Worm (Caenorhabditis elegans) whole organism, young adult: Measurements from ENCODE around the gene col-129.

ENCODE experiments used
- C06A6.2 ChIP-seq: fragments of 200-800 bp; sonication (Bioruptor generic); conservative IDR thresholded peaks from 2 replicates; pipeline ENCODE4 v1.3.6; 2022; ENCODE audit warnings: missing genetic modification characterization, missing compliant biosample characterization
- F33H1.4 ChIP-seq: fragments of 200-800 bp; sonication (Bioruptor generic); IDR thresholded peaks from 2 replicates; pipeline ENCODE4 v1.3.6; 2022; ENCODE audit warnings: missing genetic modification reagents, missing genetic modification characterization, missing compliant biosample characterization
- F55B11.4 ChIP-seq: sonication (generic microtip); optimal IDR thresholded peaks from 2 replicates; lab custom pipeline; 2016; ENCODE audit warnings: missing compliant biosample characterization, missing genetic modification characterization, borderline replicate concordance; ENCODE audit not compliant: insufficient read depth
- F57A8.1 ChIP-seq: fragments of 200-800 bp; sonication (Bioruptor generic); optimal IDR thresholded peaks from 2 replicates; lab custom pipeline; 2018; ENCODE audit warnings: mild to moderate bottlenecking, missing genetic modification characterization, moderate library complexity, missing compliant biosample characterization
- F57C9.4 ChIP-seq: sonication (generic microtip); optimal IDR thresholded peaks from 2 replicates; lab custom pipeline; 2017; ENCODE audit warnings: mild to moderate bottlenecking, missing genetic modification characterization, missing compliant biosample characterization
- K12H6.12 ChIP-seq: fragments of 200-800 bp; sonication (Bioruptor generic); optimal IDR thresholded peaks from 2 replicates; lab custom pipeline; 2018; ENCODE audit warnings: mild to moderate bottlenecking, missing genetic modification characterization, missing compliant biosample characterization
- Y95B8A.8 ChIP-seq: fragments of 200-800 bp; sonication (Bioruptor generic); IDR thresholded peaks from 2 replicates; pipeline ENCODE4 v1.3.6; 2022; ENCODE audit warnings: missing genetic modification reagents, missing genetic modification characterization, missing compliant biosample characterization
- ama-1 ChIP-seq, 3 experiments: fragments of 150-350 bp in 1 of 3; sonication (generic microtip) in 2 of 3; optimal IDR thresholded peaks; 2 replicates each; lab custom pipeline; 2014 to 2018; ENCODE audit warnings: missing biosample characterization in 2 of 3, missing genetic modification characterization in 2 of 3, missing genetic modification reagents in 2 of 3
- aptf-3 ChIP-seq: fragments of 200-800 bp; sonication (Bioruptor generic); IDR thresholded peaks from 2 replicates; pipeline ENCODE4 v1.3.6; 2022; ENCODE audit warnings: missing genetic modification characterization, missing compliant biosample characterization
- athp-1 ChIP-seq: sonication (generic microtip); optimal IDR thresholded peaks from 2 replicates; lab custom pipeline; 2017; ENCODE audit warnings: mild to moderate bottlenecking, missing genetic modification characterization, missing compliant biosample characterization
- attf-3 ChIP-seq: fragments of 200-800 bp; sonication (Bioruptor generic); conservative IDR thresholded peaks from 2 replicates; pipeline ENCODE4 v1.3.6; 2022; ENCODE audit warnings: missing genetic modification reagents, missing genetic modification characterization, missing compliant biosample characterization
- bed-2 ChIP-seq: fragments of 200-800 bp; sonication (Bioruptor generic); IDR thresholded peaks from 2 replicates; pipeline ENCODE4 v1.3.6; 2022; ENCODE audit warnings: missing genetic modification reagents, missing genetic modification characterization, missing compliant biosample characterization
- ccch-3 ChIP-seq: fragments of 200-800 bp; sonication (Bioruptor generic); optimal IDR thresholded peaks from 2 replicates; lab custom pipeline; 2018; ENCODE audit warnings: mild to moderate bottlenecking, missing genetic modification characterization, missing compliant biosample characterization
- cebp-2 ChIP-seq: fragments of 200-800 bp; sonication (Bioruptor generic); IDR thresholded peaks from 2 replicates; pipeline ENCODE4 v1.3.6; 2022; ENCODE audit warnings: missing genetic modification characterization, missing compliant biosample characterization
- ceh-100 ChIP-seq: fragments of 200-800 bp; sonication (Bioruptor generic); IDR thresholded peaks from 2 replicates; pipeline ENCODE4 v1.3.6; 2022; ENCODE audit warnings: missing genetic modification reagents, missing genetic modification characterization, missing compliant biosample characterization
- ceh-40 ChIP-seq: fragments of 200-800 bp; sonication (Bioruptor generic); IDR thresholded peaks from 2 replicates; pipeline ENCODE4 v1.3.6; 2022; ENCODE audit warnings: missing genetic modification characterization, missing compliant biosample characterization
- ceh-58 ChIP-seq: fragments of 200-800 bp; sonication (Bioruptor generic); IDR thresholded peaks from 2 replicates; pipeline ENCODE4 v1.3.6; 2022; ENCODE audit warnings: missing genetic modification characterization, missing compliant biosample characterization
- egl-18 ChIP-seq: fragments of 200-800 bp; sonication (Bioruptor generic); IDR thresholded peaks from 2 replicates; pipeline ENCODE4 v1.3.6; 2022; ENCODE audit warnings: missing genetic modification reagents, missing genetic modification characterization, missing compliant biosample characterization
- ets-4 ChIP-seq: fragments of 200-800 bp; sonication (Bioruptor generic); optimal IDR thresholded peaks from 2 replicates; lab custom pipeline; 2018; ENCODE audit warnings: mild to moderate bottlenecking, missing genetic modification characterization, missing compliant biosample characterization
- hlh-12 ChIP-seq: sonication (generic microtip); optimal IDR thresholded peaks from 2 replicates; lab custom pipeline; 2016; ENCODE audit warnings: missing genetic modification characterization, missing compliant biosample characterization
- let-526 ChIP-seq: fragments of 200-800 bp; sonication (Bioruptor generic); IDR thresholded peaks from 2 replicates; pipeline ENCODE4 v1.3.6; 2022; ENCODE audit warnings: missing genetic modification reagents, missing genetic modification characterization, missing compliant biosample characterization
- let-607 ChIP-seq, 2 experiments: fragments of 200-800 bp in 1 of 2; sonication (Bioruptor generic) in 1 of 2; sonication (generic microtip) in 1 of 2; optimal IDR thresholded peaks; 2 replicates each; lab custom pipeline; 2016 to 2018; ENCODE audit warnings: mild to moderate bottlenecking in 2 of 2, missing compliant biosample characterization in 2 of 2, missing genetic modification characterization in 2 of 2, moderate library complexity in 2 of 2, missing genotype in 1 of 2
- lin-35 ChIP-seq, 3 experiments: fragments of 150-350 bp in 2 of 3; sonication (generic microtip) in 1 of 3; optimal IDR thresholded peaks; 2 replicates each; lab custom pipeline; 2014 to 2018; ENCODE audit warnings: missing biosample characterization in 3 of 3, missing genetic modification characterization in 3 of 3, missing genetic modification reagents in 3 of 3
- lin-54 ChIP-seq: fragments of 200-800 bp; sonication (Bioruptor generic); optimal IDR thresholded peaks from 2 replicates; lab custom pipeline; 2018; ENCODE audit warnings: mild to moderate bottlenecking, missing genetic modification characterization, missing compliant biosample characterization
- lsy-27 ChIP-seq: sonication (generic microtip); optimal IDR thresholded peaks from 2 replicates; lab custom pipeline; 2017; ENCODE audit warnings: missing genetic modification characterization, mild to moderate bottlenecking, missing compliant biosample characterization, antibody characterized with exemption, missing genotype, borderline replicate concordance; ENCODE audit not compliant: insufficient read depth
- madf-3 ChIP-seq: fragments of 200-800 bp; sonication (Bioruptor generic); IDR thresholded peaks from 2 replicates; pipeline ENCODE4 v1.3.6; 2022; ENCODE audit warnings: missing genetic modification reagents, missing genetic modification characterization, missing compliant biosample characterization
- mes-4 ChIP-seq: sonication (generic microtip); optimal IDR thresholded peaks from 2 replicates; lab custom pipeline; 2016; ENCODE audit warnings: missing genotype, missing genetic modification characterization, missing compliant biosample characterization
- mxl-1 ChIP-seq: sonication (generic microtip); optimal IDR thresholded peaks from 2 replicates; lab custom pipeline; 2016; ENCODE audit warnings: missing genetic modification characterization, missing compliant biosample characterization
- nfya-1 ChIP-seq: sonication (generic microtip); optimal IDR thresholded peaks from 2 replicates; lab custom pipeline; 2017; ENCODE audit warnings: antibody characterized with exemption, missing compliant biosample characterization, missing genetic modification characterization, borderline replicate concordance; ENCODE audit not compliant: insufficient read depth
- nhr-120 ChIP-seq: fragments of 200-800 bp; sonication (Bioruptor generic); IDR thresholded peaks from 2 replicates; pipeline ENCODE4 v1.3.6; 2022; ENCODE audit warnings: missing genetic modification characterization, missing compliant biosample characterization
- nhr-179 ChIP-seq: sonication (generic microtip); optimal IDR thresholded peaks from 2 replicates; lab custom pipeline; 2016; ENCODE audit warnings: mild to moderate bottlenecking, missing genetic modification characterization, missing compliant biosample characterization
- nhr-27 ChIP-seq: fragments of 200-800 bp; sonication (Bioruptor generic); optimal IDR thresholded peaks from 2 replicates; lab custom pipeline; 2018; ENCODE audit warnings: mild to moderate bottlenecking, missing genetic modification characterization, moderate library complexity, missing compliant biosample characterization
- nhr-90 ChIP-seq: sonication (generic microtip); optimal IDR thresholded peaks from 2 replicates; lab custom pipeline; 2016; ENCODE audit warnings: missing genotype, mild to moderate bottlenecking, missing genetic modification characterization, missing compliant biosample characterization
- pbrm-1 ChIP-seq: fragments of 200-800 bp; sonication (Bioruptor generic); IDR thresholded peaks from 2 replicates; pipeline ENCODE4 v1.3.6; 2022; ENCODE audit warnings: missing genetic modification reagents, missing genetic modification characterization, missing compliant biosample characterization
- rec-8 ChIP-seq, 2 experiments: sonication (generic microtip); optimal IDR thresholded peaks; 2 replicates each; lab custom pipeline; 2016; ENCODE audit warnings: mild to moderate bottlenecking in 2 of 2, missing genetic modification characterization in 2 of 2, missing genetic modification reagents in 2 of 2, missing genotype in 2 of 2, missing biosample characterization in 1 of 2, missing compliant biosample characterization in 1 of 2, moderate library complexity in 1 of 2
- repo-1 ChIP-seq: sonication (generic microtip); optimal IDR thresholded peaks from 2 replicates; lab custom pipeline; 2017; ENCODE audit warnings: mild to moderate bottlenecking, missing genetic modification characterization, missing compliant biosample characterization
- rpc-1 ChIP-seq, 2 experiments: fragments of 150-350 bp in 1 of 2; sonication (generic microtip) in 1 of 2; optimal IDR thresholded peaks; 2 replicates each; lab custom pipeline; 2014 to 2018; ENCODE audit warnings: missing biosample characterization in 1 of 2, missing genetic modification characterization in 1 of 2, missing genetic modification reagents in 1 of 2, missing genotype in 1 of 2
- snpc-1.3 ChIP-seq: sonication (generic microtip); optimal IDR thresholded peaks from 2 replicates; lab custom pipeline; 2017; ENCODE audit warnings: missing genetic modification characterization, mild to moderate bottlenecking, missing compliant biosample characterization, antibody characterized with exemption, moderate library complexity, missing genotype, missing genetic modification reagents; ENCODE audit not compliant: insufficient read depth
- sptf-2 ChIP-seq: fragments of 200-800 bp; sonication (Bioruptor generic); optimal IDR thresholded peaks from 2 replicates; lab custom pipeline; 2018; ENCODE audit warnings: mild to moderate bottlenecking, missing genetic modification characterization, missing compliant biosample characterization
- unc-130 ChIP-seq: sonication (generic microtip); optimal IDR thresholded peaks from 2 replicates; lab custom pipeline; 2016; ENCODE audit warnings: missing genetic modification reagents, missing genetic modification characterization, missing compliant biosample characterization
- zfh-2 ChIP-seq: fragments of 200-800 bp; sonication (Bioruptor generic); conservative IDR thresholded peaks from 2 replicates; pipeline ENCODE4 v1.3.6; 2022; ENCODE audit warnings: missing genetic modification reagents, missing genetic modification characterization, missing compliant biosample characterization
- zim-3 ChIP-seq: sonication (generic microtip); optimal IDR thresholded peaks from 2 replicates; lab custom pipeline; 2017; ENCODE audit warnings: mild to moderate bottlenecking, missing genetic modification characterization, moderate library complexity, missing compliant biosample characterization
- ztf-25 ChIP-seq: fragments of 200-800 bp; sonication (Bioruptor generic); IDR thresholded peaks from 2 replicates; pipeline ENCODE4 v1.3.6; 2022; ENCODE audit warnings: missing genetic modification reagents, missing genetic modification characterization, missing compliant biosample characterization
- ztf-3 ChIP-seq: fragments of 200-800 bp; sonication (Bioruptor generic); optimal IDR thresholded peaks from 2 replicates; lab custom pipeline; 2018; ENCODE audit warnings: mild to moderate bottlenecking, missing genetic modification characterization, missing compliant biosample characterization

The col-129 gene

ce11 chrIV:12088898-12089297 is 21.3 kb downstream of the col-129 start (continued):
- no peak for TF ChIP-seq ets-4 (GFP tag; lab: Kevin White, UChicago)
- TF ChIP-seq athp-1 (tag; lab: Kevin White, UChicago), result no peak
- TF ChIP-seq ccch-3, result no peak
- no peak for TF ChIP-seq C06A6.2 (GFP tag; lab: Robert Waterston, UW)
- TF ChIP-seq nfya-1 (tag; lab: Kevin White, UChicago), result no peak
- no peak for TF ChIP-seq F55B11.4 (tag; lab: Kevin White, UChicago)
- no peak for TF ChIP-seq Y95B8A.8 (GFP tag; lab: Robert Waterston, UW)
- no peak for TF ChIP-seq ceh-58 (GFP tag; lab: Robert Waterston, UW)
- TF ChIP-seq K12H6.12, result no peak
- TF ChIP-seq madf-3 (GFP tag; lab: Robert Waterston, UW), result no peak
- TF ChIP-seq lin-35 (GFP tag; optimal IDR thresholded peaks at IDR 0.05; lab: Kevin White, UChicago), result peak in 1 of 3 experiments; percentile 14
- no peak for TF ChIP-seq rec-8 (tag; optimal IDR thresholded peaks at IDR 0.05; lab: Kevin White, UChicago)
- no peak for TF ChIP-seq lsy-27 (tag; lab: Kevin White, UChicago)
- TF ChIP-seq ztf-3 (GFP tag; lab: Kevin White, UChicago), result no peak
- no peak for TF ChIP-seq lin-54
- TF ChIP-seq mes-4 (tag; lab: Kevin White, UChicago), result no peak
- TF ChIP-seq snpc-1.3 (tag; lab: Kevin White, UChicago), result no peak
- TF ChIP-seq, all 124 proteins: peak for 16

ce11 chrIV:12086498-12086897 is 23.7 kb downstream of the col-129 start:
- TF ChIP-seq nhr-90 (tag; lab: Kevin White, UChicago), result peak; percentile 94
- peak; percentile 79 for TF ChIP-seq bed-2 (GFP tag; lab: Robert Waterston, UW)
- no peak for TF ChIP-seq ceh-58 (GFP tag; lab: Robert Waterston, UW)
- peak; percentile 66 for TF ChIP-seq unc-130
- peak; percentile 85 for TF ChIP-seq egl-18
- TF ChIP-seq ceh-40 (GFP tag; lab: Robert Waterston, UW), result peak; percentile 30; the same call in 1 of the 2 replicates
- peak; percentile 86 for TF ChIP-seq zfh-2 (GFP tag; lab: Robert Waterston, UW)
- TF ChIP-seq repo-1 (tag; lab: Kevin White, UChicago), result no peak
- TF ChIP-seq ceh-100 (GFP tag; lab: Robert Waterston, UW), result peak; percentile 40; the same call in 1 of the 2 replicates
- peak; percentile 63 to 65 for TF ChIP-seq let-607 (tag; optimal IDR thresholded peaks at IDR 0.05; lab: Kevin White, UChicago)
- peak; percentile 91 for TF ChIP-seq aptf-3 (GFP tag; lab: Robert Waterston, UW)
- TF ChIP-seq let-526 (GFP tag; lab: Robert Waterston, UW), result no peak
- TF ChIP-seq nhr-179 (tag; lab: Kevin White, UChicago), result no peak
- peak; percentile 63 for TF ChIP-seq lsy-27 (tag; lab: Kevin White, UChicago)
- no peak for TF ChIP-seq ztf-3 (GFP tag; lab: Kevin White, UChicago)
- TF ChIP-seq ztf-25 (GFP tag; lab: Robert Waterston, UW), result peak; percentile 88
- peak; percentile 80 for TF ChIP-seq rpc-1 (optimal IDR thresholded peaks at IDR 0.05; lab: Kevin White, UChicago)
- peak; percentile 91 for TF ChIP-seq rpc-1 (tag; optimal IDR thresholded peaks at IDR 0.05; lab: Kevin White, UChicago)
- peak; percentile 45 for TF ChIP-seq F57A8.1 (GFP tag; lab: Kevin White, UChicago)
- peak; percentile 82 for TF ChIP-seq pbrm-1 (GFP tag; lab: Robert Waterston, UW)
- no peak for TF ChIP-seq nhr-120
- peak; percentile 100 for TF ChIP-seq cebp-2 (GFP tag; lab: Robert Waterston, UW)
- TF ChIP-seq zim-3 (tag; lab: Kevin White, UChicago), result peak; percentile 61
- peak; percentile 32 for TF ChIP-seq hlh-12 (tag; lab: Kevin White, UChicago)
- peak; percentile 93 for TF ChIP-seq sptf-2 (GFP tag; lab: Kevin White, UChicago)
- TF ChIP-seq attf-3, result peak; percentile 64
- no peak for TF ChIP-seq ama-1 (optimal IDR thresholded peaks at IDR 0.05; lab: Kevin White, UChicago)
- peak in 1 of 2 experiments; percentile 75 for TF ChIP-seq ama-1 (GFP tag; optimal IDR thresholded peaks at IDR 0.05; lab: Kevin White, UChicago)
- no peak for TF ChIP-seq F57C9.4 (tag; lab: Kevin White, UChicago)
- TF ChIP-seq K12H6.12, result peak; percentile 66
- peak; percentile 87 for TF ChIP-seq lin-54
- TF ChIP-seq nhr-27, result no peak
- peak; percentile 63 for TF ChIP-seq F33H1.4 (GFP tag; lab: Robert Waterston, UW)
- peak; percentile 88 for TF ChIP-seq mxl-1
- TF ChIP-seq ccch-3, result no peak
